Fruit fly (Drosophila melanogaster) whole organism: ENCODE measurements around the gene FucTD.
A peak's percentile ranks its signal among the peaks of the same experiment; 100 is the strongest.
"Not testable (repeated sequence)": the region's sequence is repeated elsewhere in the genome, so short reads cannot be mapped to it uniquely, and the experiment has no call there.

Source experiments
- CG8478 ChIP-seq: fragments of >200 bp; optimal IDR thresholded peaks from 2 replicates; lab custom pipeline; 2018; ENCODE audit warnings: inconsistent platforms
- Dll ChIP-seq: fragments of >200 bp; optimal IDR thresholded peaks from 2 replicates; lab custom pipeline; 2017
- EcR ChIP-seq, 2 experiments: fragments of >200 bp; optimal IDR thresholded peaks; 2 replicates each; lab custom pipeline; 2017; ENCODE audit warnings: missing biosample characterization in 2 of 2, missing genetic modification characterization in 2 of 2, missing genetic modification reagents in 2 of 2
- pan ChIP-seq: fragments of >200 bp; optimal IDR thresholded peaks from 2 replicates; lab custom pipeline; 2017
- psq ChIP-seq: fragments of >200 bp; optimal IDR thresholded peaks from 2 replicates; lab custom pipeline; 2017
- usp ChIP-seq: fragments of >200 bp; optimal IDR thresholded peaks from 2 replicates; lab custom pipeline; 2017; ENCODE audit warnings: missing biosample characterization, missing genetic modification characterization, mixed read lengths

FucTD gene

dm6 chr3L:1385683-1386246, 30.3 kb upstream of the FucTD start:
- no peak for TF ChIP-seq EcR (GFP tag; optimal IDR thresholded peaks at IDR 0.05; lab: Kevin White, UChicago)
- TF ChIP-seq psq (lab: Kevin White, UChicago): no peak
- TF ChIP-seq CG8478 (lab: Kevin White, UChicago): no peak
- no peak for TF ChIP-seq Dll
- no peak for TF ChIP-seq pan (lab: Kevin White, UChicago)
- no peak for TF ChIP-seq usp (GFP tag; lab: Kevin White, UChicago)

- TF ChIP-seq CG8478 (lab: Kevin White, UChicago): no peak
Observed at dm6 chr3L:1388094-1388493, 27.9 kb upstream of the FucTD start.

DNA sequence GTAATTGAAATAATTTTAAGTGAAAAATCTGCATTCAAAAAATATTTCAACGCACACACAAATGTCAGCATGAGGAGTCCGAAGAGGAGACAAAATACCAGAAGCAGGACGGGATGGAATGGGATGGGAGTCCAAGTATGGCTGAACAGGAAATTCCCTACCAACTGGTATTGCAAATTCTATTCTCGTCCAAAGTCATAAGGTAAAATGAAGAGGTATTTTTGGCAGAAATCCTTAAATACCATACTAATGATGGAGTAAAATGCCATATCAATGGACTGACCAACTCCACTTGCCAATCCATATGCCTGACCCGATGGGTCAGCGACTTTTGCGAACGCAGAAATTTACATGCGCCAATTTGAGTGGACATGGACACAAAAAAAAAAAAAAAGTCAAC, 27.2 kb upstream of the FucTD start:
- no peak for TF ChIP-seq Dll
- no peak for TF ChIP-seq psq (lab: Kevin White, UChicago)
- TF ChIP-seq pan (lab: Kevin White, UChicago): no peak
- TF ChIP-seq CG8478 (lab: Kevin White, UChicago): no peak
- TF ChIP-seq usp (GFP tag; lab: Kevin White, UChicago): no peak
- no peak for TF ChIP-seq EcR (GFP tag; optimal IDR thresholded peaks at IDR 0.05; lab: Kevin White, UChicago)

- TF ChIP-seq CG8478 (lab: Kevin White, UChicago) (no peak), pan (lab: Kevin White, UChicago) (no peak), Dll (no peak), usp (GFP tag; lab: Kevin White, UChicago) (no peak), psq (lab: Kevin White, UChicago) (no peak), EcR (GFP tag; optimal IDR thresholded peaks at IDR 0.05; lab: Kevin White, UChicago) (no peak)
Observed at dm6 chr3L:1390410-1390809, 25.6 kb upstream of the FucTD start.

DNA sequence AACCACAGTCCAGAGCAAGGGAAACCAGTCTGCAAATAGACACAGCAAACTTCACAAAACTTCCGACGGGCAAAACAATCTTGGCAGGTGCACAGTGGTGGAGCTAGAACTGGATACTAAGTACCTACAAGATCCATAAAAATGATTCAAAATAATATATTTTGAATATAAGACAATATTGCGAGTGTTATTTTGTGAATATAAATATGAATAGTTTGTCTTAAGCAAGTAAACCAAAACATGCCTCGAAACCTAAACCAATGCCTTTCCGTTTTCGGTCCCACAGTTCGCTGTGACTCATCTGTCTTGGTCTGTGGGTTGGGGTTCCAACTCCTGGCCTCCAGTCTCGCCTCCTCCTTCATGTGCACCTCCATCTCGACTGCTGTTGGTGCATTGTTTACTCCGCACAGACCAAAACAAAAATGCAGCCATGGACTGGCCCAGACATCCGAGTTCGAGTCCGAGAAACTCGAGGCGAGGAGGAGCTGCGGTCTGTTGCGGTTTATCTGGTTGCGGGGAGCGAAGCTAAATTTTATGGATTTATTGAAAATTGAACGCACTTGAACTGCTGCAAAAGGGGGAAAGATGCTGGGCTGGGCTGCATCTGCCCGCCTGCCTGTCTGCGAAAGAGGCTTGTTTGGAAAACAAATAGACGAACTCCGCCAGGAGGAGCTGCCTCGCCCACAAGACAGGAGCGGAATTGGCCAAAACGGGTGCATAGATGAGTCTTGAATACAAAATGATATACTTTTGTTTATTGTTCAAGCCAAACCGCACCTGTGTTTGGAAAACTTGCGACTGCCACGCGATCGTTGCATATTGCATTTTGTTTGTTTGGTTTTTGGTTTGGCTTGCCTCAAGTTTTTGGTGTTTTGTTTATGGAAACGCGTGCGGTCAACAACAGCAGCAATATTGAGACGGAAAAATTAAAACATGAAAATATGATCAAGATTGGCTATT, 23.8 kb upstream of the FucTD start:
- TF ChIP-seq CG8478 (lab: Kevin White, UChicago) (no peak), psq (lab: Kevin White, UChicago) (no peak), pan (lab: Kevin White, UChicago) (no peak), Dll (no peak), usp (GFP tag; lab: Kevin White, UChicago) (no peak), EcR (GFP tag; optimal IDR thresholded peaks at IDR 0.05; lab: Kevin White, UChicago) (peak in 1 of 2 experiments; percentile 60)

DNA sequence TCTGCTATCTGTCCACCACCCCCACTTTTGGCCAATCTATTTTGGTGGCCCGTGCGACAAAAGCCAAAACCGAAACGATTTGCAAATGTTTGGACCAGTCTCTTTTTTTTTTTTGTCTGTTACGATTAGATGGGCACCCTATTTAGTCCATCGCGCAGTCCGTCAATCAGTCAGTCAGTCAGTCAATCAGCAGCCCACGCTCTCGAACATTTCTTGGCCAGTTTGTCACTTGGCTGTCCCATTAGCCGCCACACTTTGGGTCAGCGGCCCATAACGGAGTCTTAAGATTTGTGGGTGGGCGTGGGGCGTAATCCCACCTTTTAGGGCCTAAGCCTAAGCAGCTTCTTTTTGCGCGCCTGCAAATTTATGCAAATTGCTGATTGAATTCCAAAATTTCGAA, 21.6 kb upstream of the FucTD start:
- TF ChIP-seq usp (GFP tag; lab: Kevin White, UChicago): no peak
- no peak for TF ChIP-seq Dll
- TF ChIP-seq EcR (GFP tag; optimal IDR thresholded peaks at IDR 0.05; lab: Kevin White, UChicago): no peak
- TF ChIP-seq psq (lab: Kevin White, UChicago): no peak
- no peak for TF ChIP-seq CG8478 (lab: Kevin White, UChicago)
- TF ChIP-seq pan (lab: Kevin White, UChicago): no peak

DNA sequence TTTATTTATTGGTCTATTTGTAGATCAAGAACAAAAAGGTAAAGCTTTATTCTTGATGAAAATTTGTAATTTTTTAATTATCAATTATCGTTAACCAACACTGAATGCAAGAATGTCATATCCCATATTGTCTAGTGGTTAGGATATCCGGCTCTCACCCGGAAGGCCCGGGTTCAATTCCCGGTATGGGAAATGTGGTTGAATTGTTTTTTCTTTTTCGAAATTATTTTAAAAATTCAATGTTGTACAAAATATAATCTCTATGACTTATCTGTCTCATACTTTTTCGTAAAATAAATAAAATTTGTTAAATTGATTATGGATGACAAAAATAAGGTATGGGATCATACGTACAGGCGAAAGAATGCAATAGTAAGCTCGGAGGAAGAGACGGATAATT, 17.7 kb upstream of the FucTD start, which contains the start of gene CG32320:
Gene CG32320, plus strand, starts transcription at position 301 of the 400 bp plus-strand sequence.
- not testable (repeated sequence) for TF ChIP-seq CG8478 (lab: Kevin White, UChicago); usp (GFP tag; lab: Kevin White, UChicago); pan (lab: Kevin White, UChicago)

DNA sequence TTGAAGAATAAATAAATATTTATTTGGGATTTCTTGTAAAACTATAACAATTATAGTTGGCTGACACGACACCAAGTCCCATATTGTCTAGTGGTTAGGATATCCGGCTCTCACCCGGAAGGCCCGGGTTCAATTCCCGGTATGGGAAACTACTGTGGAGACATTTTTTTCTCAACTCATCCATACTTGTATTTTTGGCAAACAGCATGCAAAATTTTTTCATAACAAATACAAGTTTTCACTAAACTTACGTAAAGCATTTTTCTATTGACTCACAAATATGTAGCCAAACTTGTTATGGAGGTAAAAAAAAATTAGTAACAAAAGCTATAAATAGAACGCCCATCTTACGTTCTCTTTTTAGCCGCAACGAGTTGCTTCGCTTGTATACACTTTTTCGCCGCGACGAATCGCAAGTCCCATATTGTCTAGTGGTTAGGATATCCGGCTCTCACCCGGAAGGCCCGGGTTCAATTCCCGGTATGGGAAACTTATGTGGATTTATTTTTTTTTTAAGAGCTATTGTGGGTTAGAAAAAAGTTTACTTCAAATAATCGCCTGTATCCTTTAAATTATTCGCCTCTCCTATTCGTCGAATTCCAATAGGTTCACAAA, 14.6 kb upstream of the FucTD start:
- TF ChIP-seq pan (lab: Kevin White, UChicago): no peak
- no peak for TF ChIP-seq EcR (GFP tag; optimal IDR thresholded peaks at IDR 0.05; lab: Kevin White, UChicago)
- no peak for TF ChIP-seq usp (GFP tag; lab: Kevin White, UChicago)

DNA sequence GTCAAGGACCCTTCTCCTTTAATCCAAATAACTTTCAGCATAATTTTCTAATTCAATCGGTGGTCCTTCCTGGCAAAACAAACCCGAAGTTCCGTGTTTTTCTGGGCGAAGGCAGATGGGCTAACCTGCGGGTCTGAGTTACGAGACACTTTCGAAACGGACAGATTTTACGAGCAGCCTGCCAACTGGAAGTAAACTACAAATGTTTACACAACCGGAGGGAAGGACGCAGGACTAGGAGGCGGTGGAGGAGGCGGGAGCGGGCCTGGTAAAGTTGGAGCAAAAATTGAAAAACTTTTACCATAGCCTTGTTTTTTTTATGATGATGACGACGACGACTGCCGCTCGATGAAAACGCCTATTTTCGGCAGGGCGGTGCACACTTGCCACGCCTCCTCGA, 13.9 kb upstream of the FucTD start:
- no peak for TF ChIP-seq psq (lab: Kevin White, UChicago)
- TF ChIP-seq EcR (GFP tag; optimal IDR thresholded peaks at IDR 0.05; lab: Kevin White, UChicago): no peak
- no peak for TF ChIP-seq CG8478 (lab: Kevin White, UChicago)
- TF ChIP-seq pan (lab: Kevin White, UChicago): no peak

DNA sequence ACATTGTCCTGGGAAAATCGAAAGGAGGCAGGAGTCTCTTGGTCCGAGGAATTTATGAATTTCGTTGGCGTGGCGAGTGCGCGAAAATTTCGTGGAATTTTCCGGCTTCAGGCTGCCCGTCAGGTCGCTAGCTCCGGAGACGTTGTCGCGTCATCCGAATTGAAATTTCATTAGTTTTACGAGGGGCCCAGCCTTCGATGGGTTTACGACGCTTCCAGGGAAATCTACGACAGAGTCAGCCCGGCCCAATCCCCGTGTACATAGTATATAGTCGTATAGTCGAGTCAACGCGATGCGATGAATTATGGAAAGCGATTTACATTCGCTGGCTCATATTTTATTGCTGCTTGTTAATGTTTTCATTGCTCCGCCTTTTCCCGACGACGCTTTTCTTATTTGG, 11.5 kb upstream of the FucTD start:
- TF ChIP-seq psq (lab: Kevin White, UChicago): no peak
- TF ChIP-seq Dll: no peak
- TF ChIP-seq CG8478 (lab: Kevin White, UChicago): no peak
- TF ChIP-seq pan (lab: Kevin White, UChicago): no peak
- TF ChIP-seq EcR (GFP tag; optimal IDR thresholded peaks at IDR 0.05; lab: Kevin White, UChicago): no peak

dm6 chr3L:1408093-1408492, 7.9 kb upstream of the FucTD start:
- TF ChIP-seq EcR (GFP tag; optimal IDR thresholded peaks at IDR 0.05; lab: Kevin White, UChicago) (no peak), Dll (no peak), CG8478 (lab: Kevin White, UChicago) (no peak), psq (lab: Kevin White, UChicago) (no peak), pan (lab: Kevin White, UChicago) (no peak), usp (GFP tag; lab: Kevin White, UChicago) (no peak)
